Worm (Caenorhabditis elegans): ENCODE measurements around the gene srt-69.
A peak's percentile ranks its signal among the peaks of the same experiment; 100 is the strongest.

Gene srt-69

DNA sequence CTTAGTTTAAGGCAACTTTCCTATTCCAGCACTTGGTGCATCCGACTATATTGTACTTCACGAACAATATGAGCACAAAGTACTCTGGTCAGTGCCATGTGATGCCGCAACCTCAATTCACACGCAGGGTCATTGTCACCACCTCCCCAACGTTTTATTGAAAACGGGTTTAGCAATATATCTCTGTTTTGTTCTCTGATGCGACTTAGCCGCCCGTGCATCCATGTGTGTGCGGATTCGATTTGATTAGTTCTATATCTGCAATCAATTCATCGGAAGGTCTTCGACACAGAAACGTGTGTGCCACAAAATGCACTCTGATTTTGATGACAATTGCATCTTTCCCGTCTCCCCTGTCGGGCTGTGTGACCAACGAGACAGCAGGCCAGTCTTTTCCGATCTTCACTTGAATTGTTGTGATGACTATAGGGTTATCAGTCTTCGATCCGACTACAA lies 7.2 kb upstream of the srt-69 start (continued):
- peak; percentile 9 for TF ChIP-seq lir-3 (tag; optimal IDR thresholded peaks at IDR 0.05; ENCODE audit: poor library complexity)
- TF ChIP-seq nhr-12 (tag; optimal IDR thresholded peaks at IDR 0.05) = no peak
- TF ChIP-seq snu-23 (GFP tag; optimal IDR thresholded peaks at IDR 0.05) = peak; percentile 74
- no peak for TF ChIP-seq ceh-63 (GFP tag; optimal IDR thresholded peaks at IDR 0.05)
- no peak for TF ChIP-seq efl-3 (GFP tag; optimal IDR thresholded peaks at IDR 0.05)
- no peak for TF ChIP-seq pqm-1 (tag; optimal IDR thresholded peaks at IDR 0.05)

DNA sequence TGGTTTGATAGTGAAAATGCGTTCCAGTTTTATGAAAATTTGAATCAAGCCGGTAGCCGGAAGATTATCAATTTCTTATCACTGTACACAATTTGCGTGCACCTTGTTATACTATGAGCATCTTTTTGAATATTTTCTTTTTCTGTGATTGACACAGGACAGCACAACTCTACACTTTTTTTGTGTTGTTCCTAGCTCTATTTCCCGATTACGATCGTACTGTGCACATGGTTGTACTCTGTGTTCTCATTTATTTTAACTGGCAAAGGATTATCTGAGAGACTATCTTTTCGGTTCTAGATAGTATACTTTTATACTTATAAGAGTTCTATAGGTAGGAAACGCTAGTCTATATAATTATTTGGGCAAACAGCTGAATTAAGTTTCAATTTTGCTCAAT lies 6.6 kb upstream of the srt-69 start:
- TF ChIP-seq grh-1 (GFP tag; IDR thresholded peaks at IDR 0.05) (no peak), nhr-11 (tag; optimal IDR thresholded peaks at IDR 0.05) (no peak), pag-3 (tag; optimal IDR thresholded peaks at IDR 0.05; ENCODE audit: borderline replicate concordance, insufficient read depth) (no peak), nhr-77 (tag; optimal IDR thresholded peaks at IDR 0.05) (no peak), sox-4 (tag; optimal IDR thresholded peaks at IDR 0.05) (no peak), lin-35 (GFP tag; optimal IDR thresholded peaks at IDR 0.05) (no peak), aha-1 (tag; optimal IDR thresholded peaks at IDR 0.05) (no peak), ceh-63 (GFP tag; optimal IDR thresholded peaks at IDR 0.05) (no peak), ceh-8 (GFP tag; optimal IDR thresholded peaks at IDR 0.05) (no peak), ces-1 (GFP tag; optimal IDR thresholded peaks at IDR 0.05) (no peak), elt-3 (tag; optimal IDR thresholded peaks at IDR 0.05) (no peak), jun-1 (tag; optimal IDR thresholded peaks at IDR 0.05) (no peak), tlp-1 (tag; optimal IDR thresholded peaks at IDR 0.05) (no peak), snpc-4 (tag; optimal IDR thresholded peaks at IDR 0.05) (no peak), alr-1 (tag; optimal IDR thresholded peaks at IDR 0.05; ENCODE audit: borderline replicate concordance) (no peak), nhr-28 (tag; optimal IDR thresholded peaks at IDR 0.05) (no peak), snu-23 (GFP tag; optimal IDR thresholded peaks at IDR 0.05) (no peak), lin-13 (GFP tag; optimal IDR thresholded peaks at IDR 0.05) (no peak)

- no peak for TF ChIP-seq lin-39 (tag; optimal IDR thresholded peaks at IDR 0.05)
- no peak for TF ChIP-seq C34B4.2 (tag; optimal IDR thresholded peaks at IDR 0.05)
- TF ChIP-seq alr-1 (tag; optimal IDR thresholded peaks at IDR 0.05; ENCODE audit: borderline replicate concordance) = no peak
- peak; percentile 0 for TF ChIP-seq F16B12.6 (tag; optimal IDR thresholded peaks at IDR 0.05)
- TF ChIP-seq ztf-4 (tag; optimal IDR thresholded peaks at IDR 0.05) = peak; percentile 81
- peak; percentile 22 for TF ChIP-seq swsn-7 (tag; optimal IDR thresholded peaks at IDR 0.05)
- no peak for TF ChIP-seq ceh-8 (GFP tag; optimal IDR thresholded peaks at IDR 0.05)
- TF ChIP-seq ztf-11 (tag; optimal IDR thresholded peaks at IDR 0.05) = no peak
- peak in 5 of 6 experiments; percentile 28 to 70 (median 32) for TF ChIP-seq elt-3 (tag; optimal IDR thresholded peaks at IDR 0.05)
- TF ChIP-seq aly-2 (tag; optimal IDR thresholded peaks at IDR 0.05) = no peak
- TF ChIP-seq grh-1 (GFP tag; IDR thresholded peaks at IDR 0.05) = no peak
- peak; percentile 41 to 45 for TF ChIP-seq efl-1 (optimal IDR thresholded peaks at IDR 0.05)
- peak; percentile 43 to 94 for TF ChIP-seq efl-1 (GFP tag; optimal IDR thresholded peaks at IDR 0.05 in 1 of 2)
- no peak for TF ChIP-seq zag-1 (tag; optimal IDR thresholded peaks at IDR 0.05)
- TF ChIP-seq ceh-90 (tag; optimal IDR thresholded peaks at IDR 0.05) = no peak
- peak; percentile 50 for TF ChIP-seq fkh-8 (tag; optimal IDR thresholded peaks at IDR 0.05)
- no peak for TF ChIP-seq nhr-237 (tag; optimal IDR thresholded peaks at IDR 0.05)
- peak; percentile 71 for TF ChIP-seq nhr-90 (tag; optimal IDR thresholded peaks at IDR 0.05; ENCODE audit: poor library complexity)
- TF ChIP-seq nhr-19 (GFP tag; conservative IDR thresholded peaks at IDR 0.05) = peak; percentile 86
- no peak for TF ChIP-seq unc-30 (tag; optimal IDR thresholded peaks at IDR 0.05)
- peak; percentile 88 for TF ChIP-seq nhr-71 (tag; optimal IDR thresholded peaks at IDR 0.05)
- TF ChIP-seq xbp-1 (tag; optimal IDR thresholded peaks at IDR 0.05) = peak; percentile 11
- TF ChIP-seq nhr-12 (tag; optimal IDR thresholded peaks at IDR 0.05) = no peak
- no peak for TF ChIP-seq hpl-2 (GFP tag; optimal IDR thresholded peaks at IDR 0.05)
- TF ChIP-seq lir-3 (tag; optimal IDR thresholded peaks at IDR 0.05; ENCODE audit: poor library complexity) = no peak
- no peak for TF ChIP-seq sptf-1 (tag; optimal IDR thresholded peaks at IDR 0.05)
- no peak for TF ChIP-seq hlh-17 (GFP tag; optimal IDR thresholded peaks at IDR 0.05; ENCODE audit: borderline replicate concordance)
- TF ChIP-seq dsc-1 (tag; optimal IDR thresholded peaks at IDR 0.05) = no peak
- no peak for TF ChIP-seq lin-15B (tag; optimal IDR thresholded peaks at IDR 0.05)
- no peak for TF ChIP-seq mef-2 (tag; optimal IDR thresholded peaks at IDR 0.05)
- TF ChIP-seq nhr-20 (tag; optimal IDR thresholded peaks at IDR 0.05) = peak; percentile 89
- TF ChIP-seq nhr-76 (tag; optimal IDR thresholded peaks at IDR 0.05) = no peak
- peak; percentile 27 for TF ChIP-seq nhr-77 (tag; optimal IDR thresholded peaks at IDR 0.05)
- TF ChIP-seq sup-37 (GFP tag; optimal IDR thresholded peaks at IDR 0.05) = no peak
- TF ChIP-seq C04F5.9 (tag; optimal IDR thresholded peaks at IDR 0.05) = no peak
These were observed 6.0 kb upstream of the srt-69 start for ce11 chrV:5271487-5271886.
